Worm (Caenorhabditis elegans) whole organism, L1 larva: ENCODE measurements around the gene hnd-1.
A peak's percentile ranks its signal among the peaks of the same experiment; 100 is the strongest.
"Not testable (repeated sequence)": the region's sequence is repeated elsewhere in the genome, so short reads cannot be mapped to it uniquely, and the experiment has no call there.

ENCODE experiments used
- aha-1 ChIP-seq: fragments of 150-350 bp; optimal IDR thresholded peaks from 2 replicates; lab custom pipeline; 2014; ENCODE audit warnings: missing biosample characterization, missing genetic modification characterization
- aly-2 ChIP-seq: fragments of 150-350 bp; optimal IDR thresholded peaks from 2 replicates; lab custom pipeline; 2014; ENCODE audit warnings: missing biosample characterization, missing genetic modification characterization
- ceh-82 ChIP-seq, 3 experiments: fragments of 150-350 bp in 1 of 3; sonication (generic microtip) in 2 of 3; optimal IDR thresholded peaks; 2 replicates each; lab custom pipeline; 2014 to 2017; ENCODE audit warnings: missing biosample characterization in 3 of 3, missing genetic modification characterization in 3 of 3
- ceh-88 ChIP-seq: fragments of 200-800 bp; sonication (Bioruptor generic); IDR thresholded peaks from 2 replicates; pipeline ENCODE4 v1.3.6; 2022; ENCODE audit warnings: missing genetic modification characterization, missing compliant biosample characterization
- fkh-4 ChIP-seq: sonication (generic microtip); optimal IDR thresholded peaks from 2 replicates; lab custom pipeline; 2016; ENCODE audit warnings: missing compliant biosample characterization, missing genetic modification characterization, borderline replicate concordance
- hlh-17 ChIP-seq: fragments of 200-800 bp; sonication (Bioruptor generic); optimal IDR thresholded peaks from 2 replicates; lab custom pipeline; 2018; ENCODE audit warnings: missing genetic modification characterization, mild to moderate bottlenecking, missing compliant biosample characterization, moderate library complexity, borderline replicate concordance
- lin-13 ChIP-seq: fragments of 150-350 bp; optimal IDR thresholded peaks from 2 replicates; lab custom pipeline; 2014; ENCODE audit warnings: missing biosample characterization, missing genetic modification reagents, missing genetic modification characterization
- lin-35 ChIP-seq, 2 experiments: fragments of 150-350 bp; optimal IDR thresholded peaks; 2 replicates each; lab custom pipeline; 2014; ENCODE audit warnings: missing biosample characterization in 2 of 2, missing genetic modification characterization in 2 of 2, missing genetic modification reagents in 2 of 2
- mab-9 ChIP-seq: fragments of 200-800 bp; sonication (Bioruptor generic); IDR thresholded peaks from 2 replicates; pipeline ENCODE4 v1.3.6; 2022; ENCODE audit warnings: missing genetic modification reagents, missing genetic modification characterization, missing compliant biosample characterization
- nhr-20 ChIP-seq: sonication (generic microtip); optimal IDR thresholded peaks from 2 replicates; lab custom pipeline; 2016; ENCODE audit warnings: mild to moderate bottlenecking, missing genetic modification characterization, missing compliant biosample characterization
- sox-4 ChIP-seq: sonication (generic microtip); optimal IDR thresholded peaks from 2 replicates; lab custom pipeline; 2016; ENCODE audit warnings: missing genetic modification characterization, missing compliant biosample characterization
- swsn-7 ChIP-seq: sonication (generic microtip); optimal IDR thresholded peaks from 2 replicates; lab custom pipeline; 2016; ENCODE audit warnings: missing genetic modification characterization, missing compliant biosample characterization
- unc-62 ChIP-seq: fragments of 150-350 bp; optimal IDR thresholded peaks from 2 replicates; lab custom pipeline; 2014; ENCODE audit warnings: missing biosample characterization, missing genetic modification reagents, missing genetic modification characterization

DNA sequence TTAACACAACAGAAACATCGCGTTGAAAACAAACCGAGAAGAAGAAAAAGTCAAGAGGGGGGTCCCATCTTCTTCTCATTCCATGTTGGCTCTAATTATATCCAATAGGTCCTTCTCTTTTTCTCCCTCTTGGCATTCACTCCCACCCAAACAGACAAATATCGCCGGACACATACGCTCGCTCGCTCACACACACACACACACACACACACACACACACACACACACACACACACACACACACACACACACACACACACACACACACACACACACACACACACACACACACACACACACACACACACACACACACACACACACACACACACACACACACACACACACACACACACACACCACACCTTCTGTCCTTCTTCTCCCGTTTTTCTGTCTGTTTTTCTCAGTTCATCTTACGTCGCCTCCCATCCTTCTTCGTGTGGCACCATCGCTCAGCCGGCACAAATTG, 40.6 kb upstream of the hnd-1 start, which contains the start of gene sto-4:
- TF ChIP-seq nhr-20 (tag; lab: Kevin White, UChicago) (peak; percentile 27), mab-9 (peak; percentile 69), swsn-7 (tag; lab: Kevin White, UChicago) (peak; percentile 83), fkh-4 (tag; lab: Kevin White, UChicago) (peak; percentile 50), ceh-88 (GFP tag; lab: Robert Waterston, UW) (peak; percentile 65), lin-13 (GFP tag; lab: Kevin White, UChicago) (peak; percentile 38)
- not testable (repeated sequence) for TF ChIP-seq aha-1 (tag; lab: Kevin White, UChicago); unc-62 (GFP tag; lab: Kevin White, UChicago); hlh-17 (GFP tag; lab: Kevin White, UChicago); ceh-82 (tag; optimal IDR thresholded peaks at IDR 0.05; lab: Kevin White, UChicago); sox-4 (tag; lab: Kevin White, UChicago); lin-35 (GFP tag; optimal IDR thresholded peaks at IDR 0.05; lab: Kevin White, UChicago); aly-2
